Worm (Caenorhabditis elegans): ENCODE results near the gene F57F4.2.
A peak's percentile ranks its signal among the peaks of the same experiment; 100 is the strongest.

The F57F4.2 gene

ce11 chrV:6427433-6427832 lies 37.9 kb upstream of the F57F4.2 start (continued):
- no peak for TF ChIP-seq zag-1 (tag; optimal IDR thresholded peaks at IDR 0.05)
- no peak for TF ChIP-seq zip-4 (GFP tag; optimal IDR thresholded peaks at IDR 0.05)
- TF ChIP-seq snu-23 (GFP tag; optimal IDR thresholded peaks at IDR 0.05): peak; percentile 55
- TF ChIP-seq ceh-63 (GFP tag; optimal IDR thresholded peaks at IDR 0.05): no peak
- peak; percentile 52 for TF ChIP-seq nhr-20 (tag; optimal IDR thresholded peaks at IDR 0.05)
- no peak for TF ChIP-seq efl-3 (GFP tag; optimal IDR thresholded peaks at IDR 0.05)
- TF ChIP-seq mdl-1 (tag; optimal IDR thresholded peaks at IDR 0.05): no peak
- no peak for TF ChIP-seq sptf-1 (tag; optimal IDR thresholded peaks at IDR 0.05)
- no peak for TF ChIP-seq skn-1 (tag; optimal IDR thresholded peaks at IDR 0.05)
- TF ChIP-seq pax-3 (tag; optimal IDR thresholded peaks at IDR 0.05): no peak
- no peak for TF ChIP-seq unc-30 (tag; optimal IDR thresholded peaks at IDR 0.05)
- TF ChIP-seq nhr-12 (tag; optimal IDR thresholded peaks at IDR 0.05): no peak
- no peak for TF ChIP-seq tlp-1 (tag; optimal IDR thresholded peaks at IDR 0.05)
- no peak for TF ChIP-seq ets-5 (GFP tag; IDR thresholded peaks at IDR 0.05)
- no peak for TF ChIP-seq vab-15 (tag; optimal IDR thresholded peaks at IDR 0.05)
- TF ChIP-seq C34B4.2 (tag; optimal IDR thresholded peaks at IDR 0.05): no peak
- TF ChIP-seq ceh-88 (GFP tag; IDR thresholded peaks at IDR 0.05): no peak
- TF ChIP-seq nhr-11 (tag; optimal IDR thresholded peaks at IDR 0.05): no peak
- peak in 2 of 3 experiments; percentile 14 to 45 for TF ChIP-seq ceh-82 (tag; optimal IDR thresholded peaks at IDR 0.05)
- no peak for TF ChIP-seq nhr-77 (tag; optimal IDR thresholded peaks at IDR 0.05)
- no peak for TF ChIP-seq alr-1 (tag; optimal IDR thresholded peaks at IDR 0.05; ENCODE audit: borderline replicate concordance)
- TF ChIP-seq unc-86 (tag; optimal IDR thresholded peaks at IDR 0.05): no peak
- no peak for TF ChIP-seq sup-37 (GFP tag; optimal IDR thresholded peaks at IDR 0.05)

ce11 chrV:6426843-6427242 lies 37.3 kb upstream of the F57F4.2 start, which contains the start of gene atp-4:
Gene atp-4 (minus strand): TSS chrV:6427112.
- TF ChIP-seq lsy-2 (tag; optimal IDR thresholded peaks at IDR 0.05) (no peak), irx-1 (tag; optimal IDR thresholded peaks at IDR 0.05) (no peak), hlh-4 (tag; optimal IDR thresholded peaks at IDR 0.05) (no peak), ceh-63 (GFP tag; optimal IDR thresholded peaks at IDR 0.05) (no peak), zip-4 (GFP tag; optimal IDR thresholded peaks at IDR 0.05) (no peak), nhr-237 (tag; optimal IDR thresholded peaks at IDR 0.05) (no peak), jun-1 (tag; optimal IDR thresholded peaks at IDR 0.05) (no peak), grh-1 (GFP tag; IDR thresholded peaks at IDR 0.05) (peak; percentile 27; the same call in 1 of the 2 replicates), unc-98 (GFP tag; IDR thresholded peaks at IDR 0.05) (no peak)

- peak; percentile 37 for TF ChIP-seq nhr-71 (tag; optimal IDR thresholded peaks at IDR 0.05)
- peak; percentile 31 for TF ChIP-seq nhr-85 (tag)
- TF ChIP-seq mab-9 (GFP tag; IDR thresholded peaks at IDR 0.05): no peak
- TF ChIP-seq zip-4 (GFP tag; optimal IDR thresholded peaks at IDR 0.05): no peak
- peak in 1 of 2 experiments; percentile 18 for TF ChIP-seq efl-1 (optimal IDR thresholded peaks at IDR 0.05)
- no peak for TF ChIP-seq efl-1 (GFP tag; optimal IDR thresholded peaks at IDR 0.05 in 1 of 2)
- TF ChIP-seq lsy-2 (tag; optimal IDR thresholded peaks at IDR 0.05): no peak
- peak; percentile 14 for TF ChIP-seq ama-1 (optimal IDR thresholded peaks at IDR 0.05)
- no peak for TF ChIP-seq fkh-4 (tag; optimal IDR thresholded peaks at IDR 0.05; ENCODE audit: borderline replicate concordance)
- TF ChIP-seq nhr-84 (tag; optimal IDR thresholded peaks at IDR 0.05): no peak
- TF ChIP-seq hlh-17 (GFP tag; optimal IDR thresholded peaks at IDR 0.05; ENCODE audit: borderline replicate concordance): no peak
Observed at ce11 chrV:6425927-6426326, 36.4 kb upstream of the F57F4.2 start, which contains the start of gene T05H4.11. Gene T05H4.11 (minus strand): TSS chrV:6426261.

- TF ChIP-seq fos-1 (tag; optimal IDR thresholded peaks at IDR 0.05) (no peak), xbp-1 (tag; optimal IDR thresholded peaks at IDR 0.05) (no peak), aha-1 (tag; optimal IDR thresholded peaks at IDR 0.05) (no peak), snpc-4 (tag; optimal IDR thresholded peaks at IDR 0.05) (no peak), nhr-47 (tag; optimal IDR thresholded peaks at IDR 0.05) (no peak), elt-3 (tag; optimal IDR thresholded peaks at IDR 0.05) (no peak), egl-27 (tag; optimal IDR thresholded peaks at IDR 0.05) (no peak), nhr-76 (tag; optimal IDR thresholded peaks at IDR 0.05) (no peak), nhr-77 (tag; optimal IDR thresholded peaks at IDR 0.05) (no peak), mef-2 (tag; optimal IDR thresholded peaks at IDR 0.05) (no peak), nhr-84 (tag; optimal IDR thresholded peaks at IDR 0.05) (no peak)
Observed at ce11 chrV:6424055-6424454, 34.5 kb upstream of the F57F4.2 start, which contains the start of gene urb-1. Gene urb-1 (minus strand): TSS chrV:6424155.

All from whole organism, L1 larva.